Fruit fly (Drosophila melanogaster): ENCODE measurements around the gene Ald1.

Ald1 gene

dm6 chr3R:26228026-26228635 lies 33.3 kb downstream of the Ald1 start:
- no peak for TF ChIP-seq CG17801 (GFP tag; optimal IDR thresholded peaks at IDR 0.05; ENCODE audit: partially characterized antibody)

dm6 chr3R:26226506-26227277 lies 34.7 kb downstream of the Ald1 start:
- no peak for TF ChIP-seq CG17801 (GFP tag; optimal IDR thresholded peaks at IDR 0.05; ENCODE audit: partially characterized antibody)

dm6 chr3R:26222123-26222651 lies 39.2 kb downstream of the Ald1 start:
- no peak for TF ChIP-seq CG17801 (GFP tag; optimal IDR thresholded peaks at IDR 0.05; ENCODE audit: partially characterized antibody)

DNA sequence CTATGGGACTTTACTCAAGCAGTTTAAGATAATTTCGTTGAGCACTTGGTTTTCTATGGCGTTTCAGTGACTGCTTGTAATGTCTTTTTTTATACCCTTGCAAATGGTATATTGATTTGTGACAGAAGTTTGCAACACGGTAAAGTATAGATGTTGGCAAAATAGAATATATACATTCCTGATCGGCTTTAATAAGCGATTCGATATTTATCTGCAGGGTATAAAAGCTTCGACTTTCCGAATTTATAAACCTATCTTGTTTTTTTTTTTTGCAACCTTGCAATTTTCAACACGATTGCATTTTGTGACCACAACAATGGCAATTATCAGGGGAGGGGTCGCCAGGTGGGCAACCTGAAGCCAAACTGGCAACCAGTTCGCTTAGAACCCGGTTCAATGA lies 47.1 kb downstream of the Ald1 start:
- TF ChIP-seq CG17801 (GFP tag; optimal IDR thresholded peaks at IDR 0.05; ENCODE audit: partially characterized antibody), result peak; percentile 12

- TF ChIP-seq CG17801 (GFP tag; optimal IDR thresholded peaks at IDR 0.05; ENCODE audit: partially characterized antibody), result no peak
These were observed 48.5 kb downstream of the Ald1 start for dm6 chr3R:26212935-26213334.

Data from ovary, adult (tissue).